Worm (Caenorhabditis elegans) whole organism, L2 larva: ENCODE results near the gene ztf-17.

Source experiments
- fos-1 ChIP-seq: fragments of 150-350 bp; optimal IDR thresholded peaks from 2 replicates; lab custom pipeline; 2014; ENCODE audit warnings: missing biosample characterization, missing genetic modification characterization
- lin-13 ChIP-seq: fragments of 150-350 bp; optimal IDR thresholded peaks from 2 replicates; lab custom pipeline; 2014; ENCODE audit warnings: missing biosample characterization, missing genetic modification reagents, missing genetic modification characterization
- nhr-237 ChIP-seq: fragments of 150-350 bp; optimal IDR thresholded peaks from 2 replicates; lab custom pipeline; 2014; ENCODE audit warnings: missing biosample characterization, missing genetic modification characterization
- snpc-4 ChIP-seq: fragments of 150-350 bp; optimal IDR thresholded peaks from 2 replicates; lab custom pipeline; 2014; ENCODE audit warnings: missing biosample characterization, missing genetic modification characterization

DNA sequence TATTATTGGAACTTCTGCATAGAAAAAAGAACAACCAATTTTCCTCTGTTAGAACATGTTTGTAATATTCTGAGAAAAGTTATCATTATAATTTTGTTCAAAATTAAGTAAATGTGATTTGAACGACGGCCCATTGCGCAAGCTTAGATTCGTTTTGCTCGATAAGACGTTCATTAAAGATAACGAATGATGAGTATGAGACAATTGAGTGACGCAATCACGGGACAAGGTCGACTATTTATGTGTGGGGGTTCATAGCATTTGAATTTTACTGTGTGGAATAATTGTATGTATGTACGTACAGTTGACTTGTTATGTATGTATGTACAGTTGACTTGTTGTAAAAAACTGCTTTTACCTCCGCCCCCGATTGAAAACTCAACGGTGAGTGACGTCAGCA, 50.6 kb downstream of the ztf-17 start:
- TF ChIP-seq snpc-4 (tag; lab: Kevin White, UChicago) (no peak), fos-1 (tag; lab: Kevin White, UChicago) (no peak), lin-13 (GFP tag; lab: Kevin White, UChicago) (no peak), nhr-237 (no peak)
